Fruit fly (Drosophila melanogaster) whole organism, prepupa: Measurements from ENCODE around the gene Pmvk.

Experiments used
- Blimp-1 ChIP-seq: fragments of 200-800 bp; sonication (Bioruptor generic); optimal IDR thresholded peaks from 3 replicates; lab custom pipeline; 2017; ENCODE audit warnings: missing biosample characterization, missing genetic modification characterization, mild to moderate bottlenecking, moderate library complexity, missing genetic modification reagents
- CG10631 ChIP-seq: fragments of 200-800 bp; sonication (Bioruptor generic); optimal IDR thresholded peaks from 2 replicates; lab custom pipeline; 2016; ENCODE audit warnings: missing biosample characterization, missing genetic modification characterization
- CG10669 ChIP-seq: fragments of 200-800 bp; sonication (Bioruptor generic); optimal IDR thresholded peaks from 3 replicates; lab custom pipeline; 2018; ENCODE audit warnings: missing biosample characterization, mild to moderate bottlenecking, missing genetic modification characterization, moderate library complexity
- CG11294 ChIP-seq: fragments of 200-800 bp; sonication (Bioruptor generic); IDR thresholded peaks from 2 replicates; pipeline ENCODE4 v1.3.6; 2022; ENCODE audit warnings: missing biosample characterization, missing genetic modification characterization
- CG11762 ChIP-seq: fragments of 200-800 bp; sonication (Bioruptor generic); optimal IDR thresholded peaks from 3 replicates; lab custom pipeline; 2016; ENCODE audit warnings: missing biosample characterization, missing genetic modification characterization; ENCODE audit not compliant: insufficient read depth
- CG11902 ChIP-seq: fragments of 200-800 bp; sonication (Bioruptor generic); optimal IDR thresholded peaks from 3 replicates; lab custom pipeline; 2016; ENCODE audit warnings: missing biosample characterization, missing genetic modification characterization
- CG15336 ChIP-seq: fragments of 200-800 bp; sonication (Bioruptor generic); IDR thresholded peaks from 2 replicates; pipeline ENCODE4 v1.3.6; 2022; ENCODE audit warnings: missing biosample characterization, missing genetic modification characterization
- CG1621 ChIP-seq: fragments of 200-800 bp; sonication (Bioruptor generic); optimal IDR thresholded peaks from 3 replicates; lab custom pipeline; 2018; ENCODE audit warnings: missing biosample characterization, mild to moderate bottlenecking, missing genetic modification characterization
- CG16779 ChIP-seq: fragments of 200-800 bp; sonication (Bioruptor generic); optimal IDR thresholded peaks from 3 replicates; lab custom pipeline; 2017; ENCODE audit warnings: missing biosample characterization, mild to moderate bottlenecking, missing genetic modification characterization
- CG3032 ChIP-seq: fragments of 200-800 bp; optimal IDR thresholded peaks from 2 replicates; lab custom pipeline; 2019; ENCODE audit warnings: missing biosample characterization, mild to moderate bottlenecking, missing genetic modification characterization, moderate library complexity
- CG32006 ChIP-seq: fragments of 200-800 bp; sonication (Bioruptor generic); optimal IDR thresholded peaks from 3 replicates; lab custom pipeline; 2017; ENCODE audit warnings: missing biosample characterization, mild to moderate bottlenecking, missing genetic modification characterization
- CG3919 ChIP-seq: fragments of 200-800 bp; sonication (Bioruptor generic); optimal IDR thresholded peaks from 3 replicates; lab custom pipeline; 2016; ENCODE audit warnings: missing biosample characterization, missing genetic modification characterization
- CG6276 ChIP-seq: fragments of 200-800 bp; sonication (Bioruptor generic); optimal IDR thresholded peaks from 2 replicates; lab custom pipeline; 2017; ENCODE audit warnings: missing biosample characterization, mild to moderate bottlenecking, missing genetic modification characterization
- CG6808 ChIP-seq: fragments of 200-800 bp; sonication (Bioruptor generic); optimal IDR thresholded peaks from 3 replicates; lab custom pipeline; 2017; ENCODE audit warnings: missing biosample characterization, missing genetic modification characterization, mild to moderate bottlenecking, moderate library complexity, missing genetic modification reagents
- CG6854 ChIP-seq: fragments of 200-800 bp; sonication (Bioruptor generic); optimal IDR thresholded peaks from 2 replicates; lab custom pipeline; 2017; ENCODE audit warnings: missing biosample characterization, mild to moderate bottlenecking, missing genetic modification characterization
- CG7368 ChIP-seq: fragments of 200-800 bp; sonication (Bioruptor generic); optimal IDR thresholded peaks from 3 replicates; lab custom pipeline; 2016; ENCODE audit warnings: missing biosample characterization, missing genetic modification characterization
- CG8319 ChIP-seq: fragments of 200-800 bp; sonication (Bioruptor generic); optimal IDR thresholded peaks from 3 replicates; lab custom pipeline; 2016; ENCODE audit warnings: missing biosample characterization, missing genetic modification characterization
- CG9139 ChIP-seq: fragments of 200-800 bp; sonication (Bioruptor generic); optimal IDR thresholded peaks from 3 replicates; lab custom pipeline; 2017; ENCODE audit warnings: missing biosample characterization, mild to moderate bottlenecking, missing genetic modification characterization
- Eip78C ChIP-seq: fragments of 200-800 bp; sonication (Bioruptor generic); peaks from one replicate; lab custom pipeline; 2016; ENCODE audit warnings: missing biosample characterization, missing genetic modification characterization
- Eip93F ChIP-seq: fragments of 200-800 bp; sonication (Bioruptor generic); optimal IDR thresholded peaks from 2 replicates; lab custom pipeline; 2016; ENCODE audit warnings: missing biosample characterization, mild to moderate bottlenecking, missing genetic modification characterization
- Hr39 ChIP-seq: fragments of 200-800 bp; sonication (Bioruptor generic); optimal IDR thresholded peaks from 2 replicates; lab custom pipeline; 2016; ENCODE audit warnings: missing biosample characterization, missing genetic modification characterization
- Hr4 ChIP-seq: fragments of 200-800 bp; sonication (Bioruptor generic); optimal IDR thresholded peaks from 3 replicates; lab custom pipeline; 2016; ENCODE audit warnings: missing biosample characterization, missing genetic modification characterization
- Lpt ChIP-seq: fragments of 200-800 bp; sonication (Bioruptor generic); optimal IDR thresholded peaks from 3 replicates; lab custom pipeline; 2016; ENCODE audit warnings: missing biosample characterization, missing genetic modification characterization
- Met ChIP-seq: fragments of 200-800 bp; sonication (Bioruptor generic); optimal IDR thresholded peaks from 3 replicates; lab custom pipeline; 2016; ENCODE audit warnings: missing biosample characterization, missing genetic modification characterization
- OdsH ChIP-seq: fragments of 200-800 bp; sonication (Bioruptor generic); optimal IDR thresholded peaks from 3 replicates; lab custom pipeline; 2016; ENCODE audit warnings: missing biosample characterization, missing genetic modification characterization
- Sox102F ChIP-seq: fragments of 200-800 bp; sonication (Bioruptor generic); optimal IDR thresholded peaks from 2 replicates; lab custom pipeline; 2016; ENCODE audit warnings: missing biosample characterization, mild to moderate bottlenecking, missing genetic modification characterization
- acj6 ChIP-seq: fragments of 200-800 bp; sonication (Bioruptor generic); optimal IDR thresholded peaks from 3 replicates; lab custom pipeline; 2016; ENCODE audit warnings: missing biosample characterization, missing genetic modification characterization
- eg ChIP-seq: fragments of 200-800 bp; sonication (Bioruptor generic); IDR thresholded peaks from 3 replicates; pipeline ENCODE4 v1.3.6; 2022; ENCODE audit warnings: missing biosample characterization, missing genetic modification characterization
- esn ChIP-seq: fragments of 200-800 bp; sonication (Bioruptor generic); optimal IDR thresholded peaks from 2 replicates; lab custom pipeline; 2016; ENCODE audit warnings: missing biosample characterization, mild to moderate bottlenecking, missing genetic modification characterization, moderate library complexity
- fd59A ChIP-seq: fragments of 200-800 bp; sonication (Bioruptor generic); optimal IDR thresholded peaks from 2 replicates; lab custom pipeline; 2017; ENCODE audit warnings: missing biosample characterization, mild to moderate bottlenecking, missing genetic modification characterization, missing genetic modification reagents
- fkh ChIP-seq: fragments of 200-800 bp; sonication (Bioruptor generic); optimal IDR thresholded peaks from 3 replicates; lab custom pipeline; 2017; ENCODE audit warnings: missing biosample characterization, mild to moderate bottlenecking, missing genetic modification characterization, moderate library complexity
- lz ChIP-seq: fragments of 200-800 bp; sonication (Bioruptor generic); optimal IDR thresholded peaks from 3 replicates; lab custom pipeline; 2016; ENCODE audit warnings: missing biosample characterization, missing genetic modification characterization
- net ChIP-seq: fragments of 200-800 bp; sonication (Bioruptor generic); optimal IDR thresholded peaks from 3 replicates; lab custom pipeline; 2016; ENCODE audit warnings: missing biosample characterization, missing genetic modification characterization
- salr ChIP-seq, 2 experiments: fragments of 200-800 bp; sonication (Bioruptor generic); optimal IDR thresholded peaks; 3 replicates each; lab custom pipeline; 2016 to 2018; ENCODE audit warnings: missing biosample characterization in 2 of 2, missing genetic modification characterization in 2 of 2, mild to moderate bottlenecking in 1 of 2
- spab ChIP-seq: fragments of 200-800 bp; sonication (Bioruptor generic); optimal IDR thresholded peaks from 2 replicates; lab custom pipeline; 2017; ENCODE audit warnings: missing biosample characterization, mild to moderate bottlenecking, missing genetic modification characterization, missing genetic modification reagents
- svp ChIP-seq: fragments of 200-800 bp; sonication (Bioruptor generic); peaks from one replicate; lab custom pipeline; 2016; ENCODE audit warnings: missing biosample characterization, missing genetic modification characterization
- topi ChIP-seq: fragments of 200-800 bp; sonication (Bioruptor generic); optimal IDR thresholded peaks from 3 replicates; lab custom pipeline; 2016; ENCODE audit warnings: missing biosample characterization, missing genetic modification characterization
- vri ChIP-seq: fragments of 200-800 bp; sonication (Bioruptor generic); optimal IDR thresholded peaks from 3 replicates; lab custom pipeline; 2016; ENCODE audit warnings: missing biosample characterization, mild to moderate bottlenecking, missing genetic modification characterization

Pmvk gene

DNA sequence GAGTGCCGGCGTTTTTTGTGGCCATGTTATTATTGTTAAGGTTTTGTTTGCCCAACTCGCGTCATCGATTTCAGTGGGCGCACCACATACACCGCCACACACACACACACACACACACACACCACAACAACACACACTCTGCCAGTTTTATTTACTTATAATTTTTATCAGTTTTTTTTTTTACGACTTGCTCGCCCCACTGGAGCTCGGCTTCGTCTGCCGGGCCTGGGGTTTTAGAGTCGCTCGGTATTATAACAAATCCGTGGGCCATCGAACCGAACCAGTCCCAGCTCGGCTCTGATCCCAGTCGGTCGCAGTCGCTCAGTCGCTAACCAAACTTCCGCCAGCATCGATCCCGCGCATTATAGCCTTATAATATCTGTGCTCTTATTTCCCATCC, 30.7 kb downstream of the Pmvk start (continued):
- TF ChIP-seq net (GFP tag; lab: Kevin White, UChicago) (no peak), CG16779 (no peak), CG11902 (GFP tag; lab: Kevin White, UChicago) (no peak), topi (GFP tag; lab: Kevin White, UChicago) (no peak), CG32006 (GFP tag; lab: Kevin White, UChicago) (no peak), Met (GFP tag; lab: Kevin White, UChicago) (no peak), CG11762 (GFP tag; lab: Kevin White, UChicago) (no peak), OdsH (GFP tag; lab: Kevin White, UChicago) (no peak), CG10631 (GFP tag; lab: Kevin White, UChicago) (no peak), CG11294 (GFP tag; lab: Robert Waterston, UW) (no peak), Blimp-1 (peak; percentile 32), Eip93F (GFP tag; lab: Kevin White, UChicago) (no peak), Hr4 (GFP tag; lab: Kevin White, UChicago) (no peak), fd59A (GFP tag; lab: Kevin White, UChicago) (no peak), CG6276 (no peak), Sox102F (peak; percentile 48), CG3919 (GFP tag; lab: Kevin White, UChicago) (no peak), CG3032 (tag; lab: Kevin White, UChicago) (no peak), CG8319 (GFP tag; lab: Kevin White, UChicago) (no peak), salr (GFP tag; optimal IDR thresholded peaks at IDR 0.05; lab: Kevin White, UChicago) (no peak), Lpt (peak; percentile 50), CG6854 (GFP tag; lab: Kevin White, UChicago) (peak; percentile 74), CG10669 (GFP tag; lab: Kevin White, UChicago) (no peak), CG9139 (GFP tag; lab: Kevin White, UChicago) (peak; percentile 29), esn (GFP tag; lab: Kevin White, UChicago) (peak; percentile 20), CG7368 (GFP tag; lab: Kevin White, UChicago) (no peak)
- TF ChIP-seq, all 60 proteins: peak for 17

DNA sequence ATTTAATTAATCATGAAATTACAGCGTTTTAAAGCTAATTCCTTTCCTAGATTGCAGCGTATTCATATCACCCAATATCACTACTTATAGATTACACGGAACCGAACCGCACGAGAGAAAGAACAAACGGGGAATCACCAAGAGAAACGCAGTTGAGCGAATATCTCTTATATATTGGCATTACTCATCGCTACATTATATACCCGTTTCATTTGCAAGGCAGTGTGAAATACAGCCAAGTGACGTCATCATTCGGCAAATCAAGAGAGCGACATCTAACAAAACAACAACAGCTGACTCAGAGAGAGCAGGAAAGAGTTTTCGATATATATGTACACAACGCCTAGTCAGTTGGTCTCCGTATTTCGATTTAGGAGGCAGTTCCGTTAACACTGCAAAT, 32.0 kb downstream of the Pmvk start, which contains the start of gene Tep4:
Gene Tep4 (plus strand): TSS at position 350 of the 400 bp plus-strand sequence.
- TF ChIP-seq Hr39 (GFP tag; lab: Kevin White, UChicago) (no peak), fkh (GFP tag; lab: Kevin White, UChicago) (peak; percentile 4), CG1621 (tag; lab: Kevin White, UChicago) (peak; percentile 9), acj6 (GFP tag; lab: Kevin White, UChicago) (no peak), esn (GFP tag; lab: Kevin White, UChicago) (no peak), lz (GFP tag; lab: Kevin White, UChicago) (no peak), eg (GFP tag; lab: Robert Waterston, UW) (peak; percentile 30; the same call in 1 of the 3 replicates), spab (GFP tag; lab: Kevin White, UChicago) (no peak), net (GFP tag; lab: Kevin White, UChicago) (no peak), Eip78C (GFP tag; lab: Kevin White, UChicago) (no peak), svp (GFP tag; lab: Kevin White, UChicago) (no peak), CG11294 (GFP tag; lab: Robert Waterston, UW) (no peak), CG15336 (GFP tag; lab: Robert Waterston, UW) (peak; percentile 29; the same call in 1 of the 2 replicates), CG10669 (GFP tag; lab: Kevin White, UChicago) (no peak), CG6808 (GFP tag; lab: Kevin White, UChicago) (no peak), CG3919 (GFP tag; lab: Kevin White, UChicago) (no peak), CG3032 (tag; lab: Kevin White, UChicago) (no peak), vri (no peak)
- TF ChIP-seq, all 60 proteins: peak for 4
